Fruit fly (Drosophila melanogaster) whole organism, embryonic: ENCODE data around the gene Mtr3.
A peak's percentile ranks its signal among the peaks of the same experiment; 100 is the strongest.

Source experiments
- Aef1 ChIP-seq: fragments of 200-800 bp; sonication (Bioruptor generic); IDR thresholded peaks from 3 replicates; pipeline ENCODE4 v1.3.6; 2022; ENCODE audit warnings: missing biosample characterization, missing genetic modification characterization
- Atf-2 ChIP-seq: fragments of 200-800 bp; sonication (Bioruptor generic); optimal IDR thresholded peaks from 2 replicates; lab custom pipeline; 2016; ENCODE audit warnings: missing biosample characterization, missing genetic modification characterization
- Awh ChIP-seq: fragments of 200-800 bp; sonication (Bioruptor generic); IDR thresholded peaks from 2 replicates; pipeline ENCODE4, ENCODE4 v1.3.6; 2022; ENCODE audit warnings: missing biosample characterization, missing genetic modification characterization
- B-H1 ChIP-seq: fragments of 200-800 bp; sonication (Bioruptor generic); IDR thresholded peaks from 3 replicates; pipeline ENCODE4 v1.3.6; 2022; ENCODE audit warnings: missing biosample characterization, missing genetic modification characterization
- BEAF-32 ChIP-seq: fragments of 200-800 bp; sonication (Bioruptor generic); optimal IDR thresholded peaks from 3 replicates; lab custom pipeline; 2017; ENCODE audit warnings: missing biosample characterization, missing genetic modification characterization, mild to moderate bottlenecking, moderate library complexity, missing genetic modification reagents
- CG1233 ChIP-seq: fragments of 200-800 bp; sonication (Bioruptor generic); optimal IDR thresholded peaks from 4 replicates; lab custom pipeline; 2018; ENCODE audit warnings: missing biosample characterization, mild to moderate bottlenecking, missing genetic modification characterization
- CG12769 ChIP-seq: fragments of 200-800 bp; sonication (Bioruptor generic); optimal IDR thresholded peaks from 2 replicates; lab custom pipeline; 2019; ENCODE audit warnings: missing biosample characterization, mild to moderate bottlenecking, missing genetic modification characterization, moderate library complexity
- CG14710 ChIP-seq: fragments of 200-800 bp; sonication (Bioruptor generic); optimal IDR thresholded peaks from 3 replicates; lab custom pipeline; 2019; ENCODE audit warnings: missing biosample characterization, mild to moderate bottlenecking, missing genetic modification characterization, moderate library complexity
- CG17328 ChIP-seq: fragments of 200-800 bp; sonication (Bioruptor generic); IDR thresholded peaks from 2 replicates; pipeline ENCODE4 v1.3.6; 2022; ENCODE audit warnings: missing biosample characterization, missing genetic modification characterization
- CG17612 ChIP-seq: fragments of 200-800 bp; sonication (Bioruptor generic); IDR thresholded peaks from 2 replicates; pipeline ENCODE4 v1.3.6; 2022; ENCODE audit warnings: missing biosample characterization, missing genetic modification characterization
- CG2678 ChIP-seq: fragments of 200-800 bp; sonication (Bioruptor generic); optimal IDR thresholded peaks from 3 replicates; lab custom pipeline; 2019; ENCODE audit warnings: missing biosample characterization, mild to moderate bottlenecking, missing genetic modification characterization, moderate library complexity
- CG2712 ChIP-seq: fragments of 200-800 bp; optimal IDR thresholded peaks from 3 replicates; lab custom pipeline; 2019; ENCODE audit warnings: missing biosample characterization, mild to moderate bottlenecking, missing genetic modification characterization, moderate library complexity
- CG30020 ChIP-seq: fragments of 200-800 bp; optimal IDR thresholded peaks from 2 replicates; lab custom pipeline; 2019; ENCODE audit warnings: missing biosample characterization, mild to moderate bottlenecking, missing genetic modification characterization, moderate library complexity
- CG31388 ChIP-seq: fragments of 200-800 bp; sonication (Bioruptor generic); optimal IDR thresholded peaks from 2 replicates; lab custom pipeline; 2016; ENCODE audit warnings: missing biosample characterization, missing genetic modification characterization
- CG4424 ChIP-seq: fragments of 200-800 bp; sonication (Bioruptor generic); optimal IDR thresholded peaks from 3 replicates; lab custom pipeline; 2016; ENCODE audit warnings: missing biosample characterization, missing genetic modification characterization
- CG5180 ChIP-seq: fragments of 200-800 bp; sonication (Bioruptor generic); optimal IDR thresholded peaks from 3 replicates; lab custom pipeline; 2017; ENCODE audit warnings: missing biosample characterization, missing genetic modification characterization, mild to moderate bottlenecking, moderate library complexity, missing genetic modification reagents
- CG6854 ChIP-seq: fragments of 200-800 bp; sonication (Bioruptor generic); optimal IDR thresholded peaks from 3 replicates; lab custom pipeline; 2017; ENCODE audit warnings: missing biosample characterization, mild to moderate bottlenecking, missing genetic modification characterization
- CG9797 ChIP-seq: fragments of 200-800 bp; sonication (Bioruptor generic); optimal IDR thresholded peaks from 3 replicates; lab custom pipeline; 2018; ENCODE audit warnings: missing biosample characterization, mild to moderate bottlenecking, missing genetic modification characterization
- Deaf1 ChIP-seq: fragments of 200-800 bp; optimal IDR thresholded peaks from 3 replicates; lab custom pipeline; 2019; ENCODE audit warnings: missing biosample characterization, mild to moderate bottlenecking, missing genetic modification characterization, moderate library complexity
- Dek ChIP-seq: fragments of 200-800 bp; sonication (Bioruptor generic); optimal IDR thresholded peaks from 3 replicates; lab custom pipeline; 2019; ENCODE audit warnings: missing biosample characterization, mild to moderate bottlenecking, missing genetic modification characterization, moderate library complexity
- HHEX ChIP-seq: fragments of 200-800 bp; sonication (Bioruptor generic); optimal IDR thresholded peaks from 3 replicates; lab custom pipeline; 2017; ENCODE audit warnings: missing biosample characterization, mild to moderate bottlenecking, missing genetic modification characterization, missing genetic modification reagents
- Hey ChIP-seq: fragments of 200-800 bp; sonication (Bioruptor generic); optimal IDR thresholded peaks from 3 replicates; lab custom pipeline; 2018; ENCODE audit warnings: missing biosample characterization, mild to moderate bottlenecking, missing genetic modification characterization
- Hmr ChIP-seq: fragments of 200-800 bp; sonication (Bioruptor generic); optimal IDR thresholded peaks from 3 replicates; lab custom pipeline; 2017; ENCODE audit warnings: mild to moderate bottlenecking, missing biosample characterization, missing genetic modification reagents, missing genetic modification characterization
- MESR4 ChIP-seq: fragments of 200-800 bp; sonication (Bioruptor generic); optimal IDR thresholded peaks from 2 replicates; lab custom pipeline; 2018; ENCODE audit warnings: missing biosample characterization, mild to moderate bottlenecking, missing genetic modification characterization, moderate library complexity
- Mrtf ChIP-seq: fragments of 200-800 bp; sonication (Bioruptor generic); IDR thresholded peaks from 3 replicates; pipeline ENCODE4 v1.3.6; 2022; ENCODE audit warnings: missing biosample characterization, missing genetic modification characterization
- Myb ChIP-seq: fragments of 200-800 bp; sonication (Bioruptor generic); optimal IDR thresholded peaks from 2 replicates; lab custom pipeline; 2016; ENCODE audit warnings: missing biosample characterization, missing genetic modification characterization
- NFAT ChIP-seq: fragments of 200-800 bp; sonication (Bioruptor generic); IDR thresholded peaks from 2 replicates; pipeline ENCODE4 v1.3.6; 2022; ENCODE audit warnings: missing biosample characterization, missing genetic modification characterization
- Xbp1 ChIP-seq: fragments of 200-800 bp; sonication (Bioruptor generic); optimal IDR thresholded peaks from 3 replicates; lab custom pipeline; 2016; ENCODE audit warnings: missing biosample characterization, mild to moderate bottlenecking, missing genetic modification characterization
- bab2 ChIP-seq: fragments of 200-800 bp; sonication (Bioruptor generic); optimal IDR thresholded peaks from 2 replicates; lab custom pipeline; 2016; ENCODE audit warnings: missing biosample characterization, missing genetic modification characterization
- da ChIP-seq: fragments of 200-800 bp; sonication (Bioruptor generic); optimal IDR thresholded peaks from 2 replicates; lab custom pipeline; 2016; ENCODE audit warnings: missing biosample characterization, missing genetic modification characterization
- dmrt99B ChIP-seq: fragments of 200-800 bp; sonication (Bioruptor generic); optimal IDR thresholded peaks from 2 replicates; lab custom pipeline; 2018; ENCODE audit warnings: missing biosample characterization, mild to moderate bottlenecking, missing genetic modification characterization, moderate library complexity
- esg ChIP-seq: fragments of 200-800 bp; sonication (Bioruptor generic); conservative IDR thresholded peaks from 2 replicates; pipeline ENCODE4 v1.3.6; 2022; ENCODE audit warnings: missing biosample characterization, missing genetic modification characterization
- eve ChIP-seq, 2 experiments: fragments of >200 bp; optimal IDR thresholded peaks; 2 replicates each; lab custom pipeline; 2017; ENCODE audit warnings: missing biosample characterization in 2 of 2, missing genetic modification characterization in 2 of 2
- kay ChIP-seq: fragments of 200-800 bp; sonication (Bioruptor generic); optimal IDR thresholded peaks from 2 replicates; lab custom pipeline; 2016; ENCODE audit warnings: missing biosample characterization, missing genetic modification characterization
- klu ChIP-seq: fragments of 200-800 bp; sonication (Bioruptor generic); IDR thresholded peaks from 2 replicates; pipeline ENCODE4 v1.3.6; 2022; ENCODE audit warnings: missing biosample characterization, missing genetic modification characterization
- knrl ChIP-seq: fragments of 200-800 bp; sonication (Bioruptor generic); IDR thresholded peaks from 3 replicates; pipeline ENCODE4 v1.3.6; 2022; ENCODE audit warnings: missing biosample characterization, missing genetic modification characterization; ENCODE audit not compliant: partially characterized antibody
- mld ChIP-seq: fragments of 200-800 bp; sonication (Bioruptor generic); IDR thresholded peaks from 3 replicates; pipeline ENCODE4 v1.3.6; 2022; ENCODE audit warnings: missing biosample characterization, missing genetic modification characterization; ENCODE audit not compliant: partially characterized antibody
- nau ChIP-seq: fragments of 200-800 bp; sonication (Bioruptor generic); optimal IDR thresholded peaks from 3 replicates; lab custom pipeline; 2017; ENCODE audit warnings: missing biosample characterization, mild to moderate bottlenecking, missing genetic modification characterization, missing genetic modification reagents
- nom ChIP-seq: fragments of 200-800 bp; sonication (Bioruptor generic); optimal IDR thresholded peaks from 2 replicates; lab custom pipeline; 2017; ENCODE audit warnings: missing biosample characterization, missing genetic modification characterization, mild to moderate bottlenecking, moderate library complexity, missing genetic modification reagents
- org-1 ChIP-seq: fragments of 200-800 bp; sonication (Bioruptor generic); optimal IDR thresholded peaks from 2 replicates; lab custom pipeline; 2017; ENCODE audit warnings: missing biosample characterization, missing genetic modification characterization
- pho ChIP-seq: fragments of 200-800 bp; sonication (Bioruptor generic); optimal IDR thresholded peaks from 2 replicates; lab custom pipeline; 2016; ENCODE audit warnings: missing biosample characterization, missing genetic modification characterization
- psq ChIP-seq: fragments of 200-800 bp; sonication (Bioruptor generic); optimal IDR thresholded peaks from 2 replicates; lab custom pipeline; 2017; ENCODE audit warnings: missing biosample characterization, missing genetic modification characterization
- pum ChIP-seq: fragments of 200-800 bp; sonication (Bioruptor generic); optimal IDR thresholded peaks from 2 replicates; lab custom pipeline; 2016; ENCODE audit warnings: missing biosample characterization, missing genetic modification characterization
- pzg ChIP-seq: fragments of 200-800 bp; sonication (Bioruptor generic); optimal IDR thresholded peaks from 3 replicates; lab custom pipeline; 2018; ENCODE audit warnings: missing biosample characterization, mild to moderate bottlenecking, missing genetic modification characterization, moderate library complexity
- sens-2 ChIP-seq: fragments of 200-800 bp; sonication (Bioruptor generic); IDR thresholded peaks from 2 replicates; pipeline ENCODE4 v1.3.6; 2022; ENCODE audit warnings: missing biosample characterization, missing genetic modification characterization
- wor ChIP-seq: fragments of 200-800 bp; sonication (Bioruptor generic); IDR thresholded peaks from 2 replicates; pipeline ENCODE4 v1.3.6; 2022; ENCODE audit warnings: missing biosample characterization, missing genetic modification characterization
- zen ChIP-seq: fragments of 200-800 bp; sonication (Bioruptor generic); optimal IDR thresholded peaks from 3 replicates; lab custom pipeline; 2018; ENCODE audit warnings: missing biosample characterization, mild to moderate bottlenecking, missing genetic modification characterization, moderate library complexity

Gene Mtr3

DNA sequence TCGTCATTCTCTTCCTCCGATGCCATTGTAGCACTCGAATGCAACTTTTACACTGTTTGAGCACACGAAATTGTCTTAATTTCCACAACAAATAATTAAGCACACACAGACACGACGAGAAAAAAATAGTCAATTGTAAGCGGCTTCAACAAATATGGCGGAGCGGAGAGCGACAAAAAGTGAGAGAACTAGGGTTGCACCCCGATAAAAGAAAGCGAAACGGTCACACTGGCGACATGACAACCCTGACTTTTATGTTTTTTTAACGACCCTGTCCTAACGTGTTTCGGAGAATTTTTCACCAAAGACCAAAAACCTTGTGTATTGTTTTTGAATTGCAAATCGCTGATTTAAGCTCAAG, 3.5 kb downstream of the Mtr3 start, which contains the start of the genes Mi-2 and Prp3 (continued):
- TF ChIP-seq CG4424 (GFP tag; lab: Kevin White, UChicago) (no peak), eve (GFP tag; optimal IDR thresholded peaks at IDR 0.05; lab: Kevin White, UChicago) (no peak)

dm6 chr3L:19909234-19910053, 4.1 kb downstream of the Mtr3 start:
- no peak for TF ChIP-seq CG12769 (tag; lab: Kevin White, UChicago)
- peak; percentile 82 for TF ChIP-seq psq
- no peak for TF ChIP-seq NFAT
- TF ChIP-seq MESR4 (GFP tag; lab: Kevin White, UChicago): peak; percentile 60
- no peak for TF ChIP-seq nom (GFP tag; lab: Kevin White, UChicago)
- TF ChIP-seq org-1: no peak
- TF ChIP-seq CG9797: peak; percentile 94
- no peak for TF ChIP-seq esg
- TF ChIP-seq CG5180 (GFP tag; lab: Kevin White, UChicago): no peak
- TF ChIP-seq CG17328: peak; percentile 32; the same call in 1 of the 2 replicates
- no peak for TF ChIP-seq CG17612
- no peak for TF ChIP-seq da (GFP tag; lab: Kevin White, UChicago)
- peak; percentile 18 for TF ChIP-seq CG2712 (tag; lab: Kevin White, UChicago)
- no peak for TF ChIP-seq pho (GFP tag; lab: Kevin White, UChicago)
- peak; percentile 35 for TF ChIP-seq HHEX
- no peak for TF ChIP-seq CG4424 (GFP tag; lab: Kevin White, UChicago)
- no peak for TF ChIP-seq CG2678 (tag; lab: Kevin White, UChicago)
- no peak for TF ChIP-seq Dek (tag; lab: Kevin White, UChicago)
- no peak for TF ChIP-seq Hey (tag; lab: Kevin White, UChicago)
- TF ChIP-seq CG31388: no peak
- no peak for TF ChIP-seq Awh
- no peak for TF ChIP-seq B-H1 (GFP tag; lab: Robert Waterston, UW)
- TF ChIP-seq Deaf1 (tag; lab: Kevin White, UChicago): no peak
- peak; percentile 7 for TF ChIP-seq Myb (GFP tag; lab: Kevin White, UChicago)
- TF ChIP-seq kay: no peak
- no peak for TF ChIP-seq nau (GFP tag; lab: Kevin White, UChicago)
- peak; percentile 24 for TF ChIP-seq Xbp1 (GFP tag; lab: Kevin White, UChicago)
- TF ChIP-seq CG30020 (tag; lab: Kevin White, UChicago): peak; percentile 38
- no peak for TF ChIP-seq wor (GFP tag; lab: Robert Waterston, UW)
- no peak for TF ChIP-seq Aef1
- TF ChIP-seq bab2 (GFP tag; lab: Kevin White, UChicago): no peak
- peak; percentile 54 for TF ChIP-seq BEAF-32 (GFP tag; lab: Kevin White, UChicago)
- TF ChIP-seq mld: no peak
- peak; percentile 88 for TF ChIP-seq pzg (GFP tag; lab: Kevin White, UChicago)
- TF ChIP-seq knrl (GFP tag; lab: Robert Waterston, UW): peak; percentile 15; the same call in 1 of the 3 replicates
- TF ChIP-seq sens-2 (GFP tag; lab: Robert Waterston, UW): no peak
- peak; percentile 65 for TF ChIP-seq CG14710
- TF ChIP-seq Atf-2 (GFP tag; lab: Kevin White, UChicago): no peak
- no peak for TF ChIP-seq dmrt99B
- peak; percentile 25 for TF ChIP-seq zen (tag; lab: Kevin White, UChicago)
- no peak for TF ChIP-seq Mrtf (GFP tag; lab: Robert Waterston, UW)
- TF ChIP-seq pum (GFP tag; lab: Kevin White, UChicago): no peak
- no peak for TF ChIP-seq CG6854 (GFP tag; lab: Kevin White, UChicago)
- peak; percentile 54 for TF ChIP-seq Hmr (GFP tag; lab: Kevin White, UChicago)
- TF ChIP-seq CG1233 (GFP tag; lab: Kevin White, UChicago): peak; percentile 26
- TF ChIP-seq klu (GFP tag; lab: Robert Waterston, UW): no peak
